Fruit fly (Drosophila melanogaster) whole organism, prepupa: ENCODE measurements around the gene Alp13.

Experiments
- CG6163 ChIP-seq: fragments of 200-800 bp; sonication (Bioruptor generic); IDR thresholded peaks from 3 replicates; pipeline ENCODE4 v1.3.6; 2022; ENCODE audit warnings: missing biosample characterization, missing genetic modification characterization
- CG6276 ChIP-seq: fragments of 200-800 bp; sonication (Bioruptor generic); optimal IDR thresholded peaks from 2 replicates; lab custom pipeline; 2017; ENCODE audit warnings: missing biosample characterization, mild to moderate bottlenecking, missing genetic modification characterization
- CG7368 ChIP-seq: fragments of 200-800 bp; sonication (Bioruptor generic); optimal IDR thresholded peaks from 3 replicates; lab custom pipeline; 2016; ENCODE audit warnings: missing biosample characterization, missing genetic modification characterization
- Ets21C ChIP-seq: fragments of 200-800 bp; sonication (Bioruptor generic); optimal IDR thresholded peaks from 3 replicates; lab custom pipeline; 2016; ENCODE audit warnings: missing biosample characterization, missing genetic modification characterization
- Ets96B ChIP-seq: fragments of 200-800 bp; optimal IDR thresholded peaks from 2 replicates; lab custom pipeline; 2019; ENCODE audit warnings: missing biosample characterization, mild to moderate bottlenecking, missing genetic modification characterization, moderate library complexity
- Hr38 ChIP-seq: sonication (Bioruptor generic); optimal IDR thresholded peaks from 2 replicates; lab custom pipeline; 2016; ENCODE audit warnings: missing biosample characterization, missing genetic modification characterization
- fd59A ChIP-seq: fragments of 200-800 bp; sonication (Bioruptor generic); optimal IDR thresholded peaks from 2 replicates; lab custom pipeline; 2017; ENCODE audit warnings: missing biosample characterization, mild to moderate bottlenecking, missing genetic modification characterization, missing genetic modification reagents
- pdm3 ChIP-seq: fragments of 200-800 bp; sonication (Bioruptor generic); optimal IDR thresholded peaks from 3 replicates; lab custom pipeline; 2016; ENCODE audit warnings: missing biosample characterization, missing genetic modification characterization
- svp ChIP-seq: fragments of 200-800 bp; sonication (Bioruptor generic); peaks from one replicate; lab custom pipeline; 2016; ENCODE audit warnings: missing biosample characterization, missing genetic modification characterization
- topi ChIP-seq: fragments of 200-800 bp; sonication (Bioruptor generic); optimal IDR thresholded peaks from 3 replicates; lab custom pipeline; 2016; ENCODE audit warnings: missing biosample characterization, missing genetic modification characterization
- vri ChIP-seq: fragments of 200-800 bp; sonication (Bioruptor generic); optimal IDR thresholded peaks from 3 replicates; lab custom pipeline; 2016; ENCODE audit warnings: missing biosample characterization, mild to moderate bottlenecking, missing genetic modification characterization

The Alp13 gene

DNA sequence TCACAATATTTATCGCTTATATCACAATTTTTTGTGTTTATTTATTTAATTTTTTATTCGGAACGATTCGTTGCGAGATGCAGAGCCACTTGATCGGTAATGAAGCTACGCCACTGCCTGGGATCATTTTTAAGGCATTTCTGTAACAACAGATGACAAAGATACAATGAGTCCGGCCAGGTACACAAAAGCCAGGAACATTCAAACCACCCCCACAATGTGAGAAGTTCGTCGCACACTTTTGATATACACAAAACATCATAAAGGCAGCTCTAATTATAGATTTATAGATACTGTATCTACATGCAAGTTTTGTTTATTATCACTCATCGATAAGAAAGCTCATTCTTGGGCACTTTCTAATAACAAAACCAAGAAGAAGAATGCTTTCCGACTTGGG, 50.1 kb downstream of the Alp13 start, which contains the start of gene CG31407:
CG31407 (minus strand) TSS at position 101 of the 400 bp plus-strand sequence.
- no peak for TF ChIP-seq CG6276 (GFP tag; lab: Kevin White, UChicago)
- no peak for TF ChIP-seq Hr38 (GFP tag; lab: Kevin White, UChicago)
- no peak for TF ChIP-seq svp (GFP tag; lab: Kevin White, UChicago)
- TF ChIP-seq Ets96B (tag; lab: Kevin White, UChicago), result no peak
- TF ChIP-seq CG7368, result no peak
- TF ChIP-seq pdm3 (GFP tag; lab: Kevin White, UChicago), result no peak
- no peak for TF ChIP-seq topi
- TF ChIP-seq Ets21C, result no peak

DNA sequence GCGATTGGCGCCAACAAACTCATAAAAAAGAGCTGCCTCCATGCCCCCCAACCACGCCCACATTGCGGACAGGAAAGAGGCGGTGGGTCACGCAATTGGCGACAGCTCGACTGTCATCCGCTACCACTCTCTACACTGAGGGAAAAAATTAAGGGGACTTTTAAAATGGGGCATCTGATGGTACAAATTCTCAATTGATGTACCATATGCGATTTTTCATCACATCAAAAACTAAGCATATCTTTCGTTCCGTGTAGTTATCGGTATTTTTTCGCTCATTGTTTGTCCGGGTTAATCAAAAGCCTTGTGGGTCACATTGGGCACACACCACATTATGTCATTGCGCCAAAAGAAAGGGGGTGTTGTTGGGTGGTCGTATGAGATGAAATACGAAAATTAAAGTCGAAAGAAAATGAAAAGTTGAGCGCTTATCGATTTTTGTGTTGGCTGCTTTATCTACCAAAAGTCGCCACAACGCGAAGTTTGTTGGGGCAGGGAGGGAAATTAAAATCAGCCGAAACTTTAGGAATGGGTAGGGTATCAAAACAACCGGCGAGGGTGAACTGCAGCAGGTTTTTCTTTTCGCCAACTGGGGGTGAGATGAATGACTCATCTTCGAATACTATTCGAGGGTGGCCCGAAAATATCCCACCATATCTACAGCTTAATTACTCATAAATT, 51.0 kb downstream of the Alp13 start:
- TF ChIP-seq CG6163 (GFP tag; lab: Robert Waterston, UW) (peak; percentile 45; the same call in 1 of the 3 replicates), svp (GFP tag; lab: Kevin White, UChicago) (peak; percentile 48), vri (GFP tag; lab: Kevin White, UChicago) (peak; percentile 56), Ets21C (no peak), fd59A (no peak)
